Fruit fly (Drosophila melanogaster): ENCODE data around the gene CG14985.

DNA sequence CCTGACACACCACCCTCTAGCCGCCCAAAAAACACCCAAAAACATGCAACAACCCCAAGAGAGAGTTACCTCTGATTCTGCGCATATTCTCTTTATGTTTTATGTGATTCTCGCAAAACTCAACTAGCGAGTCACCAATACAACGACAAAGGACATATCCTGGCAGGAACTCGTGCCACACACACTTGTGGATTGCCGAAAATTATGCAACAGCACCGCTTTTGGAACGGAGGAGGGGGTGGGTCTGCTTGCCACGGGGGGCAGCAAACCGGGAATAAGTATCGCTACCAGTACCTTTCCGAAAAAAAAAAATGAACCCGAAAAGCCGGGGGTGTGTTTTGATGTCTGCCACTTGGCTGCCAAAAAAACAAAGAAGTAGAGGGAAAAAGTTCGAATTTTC, 38.2 kb upstream of the CG14985 start:
- TF ChIP-seq psq (optimal IDR thresholded peaks at IDR 0.05): no peak
- no peak for TF ChIP-seq Myc (optimal IDR thresholded peaks at IDR 0.05)
- no peak for TF ChIP-seq Sin3A (optimal IDR thresholded peaks at IDR 0.05)
- no peak for TF ChIP-seq h (optimal IDR thresholded peaks at IDR 0.05)
- TF ChIP-seq ttk (optimal IDR thresholded peaks at IDR 0.05): no peak

Data from Kc167 (cell line).